Worm (Caenorhabditis elegans): ENCODE data around the gene col-113.

col-113 gene

ce11 chrIV:7133983-7134382 lies 18.3 kb downstream of the col-113 start, which contains the start of gene mutd-1:
mutd-1 (minus strand) TSS chrIV:7134083.
- TF ChIP-seq ceh-90 (tag; optimal IDR thresholded peaks at IDR 0.05) (no peak), efl-1 (optimal IDR thresholded peaks at IDR 0.05) (no peak), efl-1 (GFP tag; optimal IDR thresholded peaks at IDR 0.05 in 1 of 2) (no peak), unc-98 (GFP tag; IDR thresholded peaks at IDR 0.05) (no peak), zag-1 (tag; optimal IDR thresholded peaks at IDR 0.05) (no peak), mef-2 (tag; optimal IDR thresholded peaks at IDR 0.05) (no peak), irx-1 (tag; optimal IDR thresholded peaks at IDR 0.05) (no peak), nhr-76 (tag; optimal IDR thresholded peaks at IDR 0.05) (no peak), zip-4 (GFP tag; optimal IDR thresholded peaks at IDR 0.05) (no peak), elt-2 (tag; optimal IDR thresholded peaks at IDR 0.05) (no peak), lir-3 (tag; optimal IDR thresholded peaks at IDR 0.05; ENCODE audit: poor library complexity) (no peak), hpl-2 (GFP tag; optimal IDR thresholded peaks at IDR 0.05) (no peak), dsc-1 (tag; optimal IDR thresholded peaks at IDR 0.05) (no peak), xbp-1 (tag; optimal IDR thresholded peaks at IDR 0.05) (no peak), C34B4.2 (tag; optimal IDR thresholded peaks at IDR 0.05) (no peak), Y116A8C.19 (tag; optimal IDR thresholded peaks at IDR 0.05; ENCODE audit: borderline replicate concordance) (no peak), mab-9 (GFP tag; IDR thresholded peaks at IDR 0.05) (no peak), nhr-77 (tag; optimal IDR thresholded peaks at IDR 0.05) (no peak)

- TF ChIP-seq sox-4 (tag; optimal IDR thresholded peaks at IDR 0.05) = no peak
- TF ChIP-seq mep-1 (tag; optimal IDR thresholded peaks at IDR 0.05) = no peak
- TF ChIP-seq nhr-85 (tag) = no peak
- no peak for TF ChIP-seq irx-1 (tag; optimal IDR thresholded peaks at IDR 0.05)
- no peak for TF ChIP-seq grh-1 (GFP tag; IDR thresholded peaks at IDR 0.05)
- no peak for TF ChIP-seq pqm-1 (tag; optimal IDR thresholded peaks at IDR 0.05)
- no peak for TF ChIP-seq nhr-90 (tag; optimal IDR thresholded peaks at IDR 0.05; ENCODE audit: poor library complexity)
- no peak for TF ChIP-seq nhr-84 (tag; optimal IDR thresholded peaks at IDR 0.05)
- TF ChIP-seq aha-1 (tag; optimal IDR thresholded peaks at IDR 0.05) = no peak
- TF ChIP-seq lsy-2 (tag; optimal IDR thresholded peaks at IDR 0.05) = peak; percentile 41 to 55
- TF ChIP-seq nhr-71 (tag; optimal IDR thresholded peaks at IDR 0.05) = peak; percentile 56
- no peak for TF ChIP-seq lir-3 (tag; optimal IDR thresholded peaks at IDR 0.05; ENCODE audit: poor library complexity)
- TF ChIP-seq pag-3 (tag; optimal IDR thresholded peaks at IDR 0.05; ENCODE audit: borderline replicate concordance, insufficient read depth) = no peak
- TF ChIP-seq C16A3.4 (tag; optimal IDR thresholded peaks at IDR 0.05) = no peak
- no peak for TF ChIP-seq dsc-1 (tag; optimal IDR thresholded peaks at IDR 0.05)
- TF ChIP-seq unc-130 (tag; optimal IDR thresholded peaks at IDR 0.05) = peak; percentile 52
- TF ChIP-seq fkh-8 (tag; optimal IDR thresholded peaks at IDR 0.05) = no peak
- TF ChIP-seq nhr-20 (tag; optimal IDR thresholded peaks at IDR 0.05) = peak; percentile 38
- peak; percentile 52 for TF ChIP-seq nhr-47 (tag; optimal IDR thresholded peaks at IDR 0.05)
- no peak for TF ChIP-seq lin-39 (tag; optimal IDR thresholded peaks at IDR 0.05)
- peak; percentile 15 to 52 for TF ChIP-seq efl-1 (optimal IDR thresholded peaks at IDR 0.05)
- peak; percentile 52 to 93 for TF ChIP-seq efl-1 (GFP tag; optimal IDR thresholded peaks at IDR 0.05 in 1 of 2)
- peak; percentile 11 for TF ChIP-seq lin-14 (GFP tag; optimal IDR thresholded peaks at IDR 0.05)
- no peak for TF ChIP-seq zip-4 (GFP tag; optimal IDR thresholded peaks at IDR 0.05)
- TF ChIP-seq hlh-4 (tag; optimal IDR thresholded peaks at IDR 0.05) = no peak
- TF ChIP-seq tlp-1 (tag; optimal IDR thresholded peaks at IDR 0.05) = no peak
- TF ChIP-seq ama-1 (optimal IDR thresholded peaks at IDR 0.05) = no peak
- no peak for TF ChIP-seq ceh-88 (GFP tag; IDR thresholded peaks at IDR 0.05)
- no peak for TF ChIP-seq C04F5.9 (tag; optimal IDR thresholded peaks at IDR 0.05)
- no peak for TF ChIP-seq ceh-63 (GFP tag; optimal IDR thresholded peaks at IDR 0.05)
- no peak for TF ChIP-seq Y116A8C.19 (tag; optimal IDR thresholded peaks at IDR 0.05; ENCODE audit: borderline replicate concordance)
- TF ChIP-seq egl-27 (tag; optimal IDR thresholded peaks at IDR 0.05) = no peak
- TF ChIP-seq nhr-19 (GFP tag; conservative IDR thresholded peaks at IDR 0.05) = no peak
- peak; percentile 7 for TF ChIP-seq lin-15B (tag; optimal IDR thresholded peaks at IDR 0.05)
- no peak for TF ChIP-seq efl-3 (GFP tag; optimal IDR thresholded peaks at IDR 0.05)
- TF ChIP-seq skn-1 (tag; optimal IDR thresholded peaks at IDR 0.05) = no peak
- TF ChIP-seq unc-62 (GFP tag; optimal IDR thresholded peaks at IDR 0.05) = no peak
- no peak for TF ChIP-seq ces-1 (GFP tag; optimal IDR thresholded peaks at IDR 0.05)
- TF ChIP-seq mdl-1 (tag; optimal IDR thresholded peaks at IDR 0.05) = no peak
- peak; percentile 31 for TF ChIP-seq swsn-7 (tag; optimal IDR thresholded peaks at IDR 0.05)
- TF ChIP-seq fkh-4 (tag; optimal IDR thresholded peaks at IDR 0.05; ENCODE audit: borderline replicate concordance) = no peak
These were observed 19.2 kb downstream of the col-113 start, which contains the start of gene cyn-12 for ce11 chrIV:7133140-7133539. cyn-12 (minus strand) TSS chrIV:7133217.

Data from whole organism, L1 larva.